Fruit fly (Drosophila melanogaster) whole organism, wandering third instar larva: Measurements from ENCODE around the gene CG13012.
A peak's percentile ranks its signal among the peaks of the same experiment; 100 is the strongest.

Experiments
- CG32264 ChIP-seq: fragments of 200-800 bp; sonication (Bioruptor generic); optimal IDR thresholded peaks from 2 replicates; lab custom pipeline; 2016; ENCODE audit warnings: missing biosample characterization, missing genetic modification characterization
- CG9705 ChIP-seq: fragments of 200-800 bp; sonication (Bioruptor generic); optimal IDR thresholded peaks from 2 replicates; lab custom pipeline; 2018; ENCODE audit warnings: missing biosample characterization, mild to moderate bottlenecking, missing genetic modification characterization
- CrebA ChIP-seq: fragments of 200-800 bp; sonication (Bioruptor generic); optimal IDR thresholded peaks from 2 replicates; lab custom pipeline; 2016; ENCODE audit warnings: missing biosample characterization, mild to moderate bottlenecking, missing genetic modification characterization, borderline replicate concordance
- Dif ChIP-seq: fragments of 200-275, 200-300 bp; sonication (Bioruptor generic); optimal IDR thresholded peaks from 2 replicates; lab custom pipeline; 2018; ENCODE audit warnings: missing biosample characterization, missing genetic modification characterization; ENCODE audit not compliant: partially characterized antibody
- GATAd ChIP-seq: sonication (Bioruptor generic); optimal IDR thresholded peaks from 2 replicates; lab custom pipeline; 2016; ENCODE audit warnings: missing biosample characterization, missing genetic modification characterization
- HLH106 ChIP-seq: fragments of 200-800 bp; optimal IDR thresholded peaks from 3 replicates; lab custom pipeline; 2019; ENCODE audit warnings: missing biosample characterization, mild to moderate bottlenecking, missing genetic modification characterization, moderate library complexity
- Hnf4 ChIP-seq: fragments of 200-800 bp; sonication (Bioruptor generic); optimal IDR thresholded peaks from 2 replicates; lab custom pipeline; 2016; ENCODE audit warnings: missing biosample characterization, mild to moderate bottlenecking, missing genetic modification characterization
- Hr78 ChIP-seq: fragments of >200 bp; optimal IDR thresholded peaks from 2 replicates; lab custom pipeline; 2017; ENCODE audit warnings: missing biosample characterization, missing genetic modification characterization
- Hr83 ChIP-seq: fragments of 200-300 bp; sonication (Bioruptor generic); optimal IDR thresholded peaks from 2 replicates; lab custom pipeline; 2016; ENCODE audit warnings: missing biosample characterization, mild to moderate bottlenecking, missing genetic modification characterization, moderate library complexity; ENCODE audit not compliant: poor library complexity, severe bottlenecking
- Jra ChIP-seq: sonication (Bioruptor generic); optimal IDR thresholded peaks from 2 replicates; lab custom pipeline; 2016; ENCODE audit warnings: missing biosample characterization, missing genetic modification characterization
- Myc ChIP-seq: fragments of >200 bp; optimal IDR thresholded peaks from 2 replicates; lab custom pipeline; 2017
- N ChIP-seq: fragments of >200 bp; optimal IDR thresholded peaks from 2 replicates; lab custom pipeline; 2018; ENCODE audit warnings: missing biosample characterization, missing external identifiers, missing genetic modification characterization
- OdsH ChIP-seq: fragments of 200-800 bp; sonication (Bioruptor generic); optimal IDR thresholded peaks from 2 replicates; lab custom pipeline; 2016; ENCODE audit warnings: missing biosample characterization, mild to moderate bottlenecking, missing genetic modification characterization
- Rel ChIP-seq, 2 experiments: fragments of 200-800 bp; sonication (Bioruptor generic) in 1 of 2; optimal IDR thresholded peaks; 2 replicates in 1 of 2; 3 replicates in 1 of 2; lab custom pipeline; 2016 to 2019; ENCODE audit warnings: mild to moderate bottlenecking in 2 of 2, missing biosample characterization in 2 of 2, missing genetic modification characterization in 2 of 2, moderate library complexity in 1 of 2
- Sp1 ChIP-seq: fragments of 200-800 bp; sonication (Bioruptor generic); optimal IDR thresholded peaks from 3 replicates; lab custom pipeline; 2019; ENCODE audit warnings: missing biosample characterization, mild to moderate bottlenecking, missing genetic modification characterization, moderate library complexity
- br ChIP-seq: fragments of 200-800 bp; sonication (Bioruptor generic); optimal IDR thresholded peaks from 2 replicates; lab custom pipeline; 2016; ENCODE audit warnings: missing biosample characterization, missing genetic modification characterization
- brk ChIP-seq: fragments of 200-800 bp; sonication (Bioruptor generic); optimal IDR thresholded peaks from 2 replicates; lab custom pipeline; 2016; ENCODE audit warnings: missing biosample characterization, mild to moderate bottlenecking, missing genetic modification characterization
- dmrt93B ChIP-seq: fragments of 200-800 bp; sonication (Bioruptor generic); optimal IDR thresholded peaks from 2 replicates; lab custom pipeline; 2018; ENCODE audit warnings: missing biosample characterization, mild to moderate bottlenecking, missing genetic modification characterization
- ey ChIP-seq: fragments of 200-800 bp; sonication (Bioruptor generic); optimal IDR thresholded peaks from 2 replicates; lab custom pipeline; 2016; ENCODE audit warnings: missing biosample characterization, missing genetic modification characterization
- fru ChIP-seq: fragments of 200-800 bp; sonication (Bioruptor generic); optimal IDR thresholded peaks from 3 replicates; lab custom pipeline; 2016; ENCODE audit warnings: missing biosample characterization, mild to moderate bottlenecking, missing genetic modification characterization
- h ChIP-seq: fragments of 200-800 bp; sonication (Bioruptor generic); optimal IDR thresholded peaks from 3 replicates; lab custom pipeline; 2016; ENCODE audit warnings: missing biosample characterization, mild to moderate bottlenecking, missing genetic modification characterization
- lola ChIP-seq: fragments of >200 bp; optimal IDR thresholded peaks from 2 replicates; lab custom pipeline; 2017; ENCODE audit warnings: missing biosample characterization, missing genetic modification characterization
- pan ChIP-seq: fragments of >200 bp; optimal IDR thresholded peaks from 2 replicates; lab custom pipeline; 2017
- rgr ChIP-seq: fragments of 200-800 bp; sonication (Bioruptor generic); optimal IDR thresholded peaks from 3 replicates; lab custom pipeline; 2016; ENCODE audit warnings: missing biosample characterization, mild to moderate bottlenecking, missing genetic modification characterization
- sage ChIP-seq: fragments of 200-800 bp; sonication (Bioruptor generic); optimal IDR thresholded peaks from 2 replicates; lab custom pipeline; 2016; ENCODE audit warnings: missing biosample characterization, mild to moderate bottlenecking, missing genetic modification characterization
- sv ChIP-seq: fragments of 200-800 bp; sonication (Bioruptor generic); optimal IDR thresholded peaks from 3 replicates; lab custom pipeline; 2016; ENCODE audit warnings: missing biosample characterization, missing genetic modification characterization
- tai ChIP-seq: sonication (Bioruptor generic); optimal IDR thresholded peaks from 2 replicates; lab custom pipeline; 2016; ENCODE audit warnings: missing biosample characterization, missing genetic modification characterization
- woc ChIP-seq: sonication (Bioruptor generic); optimal IDR thresholded peaks from 2 replicates; lab custom pipeline; 2016; ENCODE audit warnings: missing biosample characterization, mild to moderate bottlenecking, missing genetic modification characterization

The CG13012 gene

dm6 chrX:16677163-16677562 lies 610 bp upstream of the CG13012 start:
- TF ChIP-seq Sp1 (GFP tag; lab: Kevin White, UChicago), result peak; percentile 20
- peak; percentile 22 for TF ChIP-seq HLH106 (tag; lab: Kevin White, UChicago)
- no peak for TF ChIP-seq Hnf4

dm6 chrX:16674538-16674937 lies 2.0 kb downstream of the CG13012 start:
- TF ChIP-seq OdsH (GFP tag; lab: Kevin White, UChicago) (no peak), fru (GFP tag; lab: Kevin White, UChicago) (no peak), CG32264 (GFP tag; lab: Kevin White, UChicago) (no peak), br (no peak), Jra (GFP tag; lab: Kevin White, UChicago) (no peak), brk (no peak), Hr83 (no peak), GATAd (GFP tag; lab: Kevin White, UChicago) (no peak), HLH106 (tag; lab: Kevin White, UChicago) (no peak), lola (GFP tag; lab: Kevin White, UChicago) (no peak), Rel (GFP tag; optimal IDR thresholded peaks at IDR 0.05; lab: Kevin White, UChicago) (no peak), Rel (tag; optimal IDR thresholded peaks at IDR 0.05; lab: Kevin White, UChicago) (no peak), ey (GFP tag; lab: Kevin White, UChicago) (no peak), h (GFP tag; lab: Kevin White, UChicago) (no peak), tai (GFP tag; lab: Kevin White, UChicago) (no peak), dmrt93B (no peak), CrebA (no peak)

DNA sequence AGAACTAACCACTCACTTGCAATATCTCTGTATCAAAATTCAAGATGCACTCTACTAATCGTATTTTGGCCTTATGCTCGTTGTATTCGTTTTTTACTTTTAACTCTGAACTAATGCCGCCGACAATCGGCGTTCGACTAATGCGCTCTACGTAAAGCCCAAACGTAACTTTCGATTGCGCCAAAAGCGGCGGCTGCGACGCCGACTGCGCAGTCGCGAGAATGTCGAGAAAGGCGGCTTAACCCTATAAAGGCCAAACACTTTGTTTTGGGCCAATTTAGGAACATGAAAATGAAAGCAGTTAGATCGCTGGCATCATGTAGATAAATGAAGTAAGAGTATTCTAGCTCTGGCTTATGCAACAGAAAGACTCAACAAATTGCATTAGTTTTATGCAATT lies 3.6 kb downstream of the CG13012 start:
- TF ChIP-seq ey (GFP tag; lab: Kevin White, UChicago), result no peak
- no peak for TF ChIP-seq Hnf4
- TF ChIP-seq fru (GFP tag; lab: Kevin White, UChicago), result no peak
- no peak for TF ChIP-seq sv (GFP tag; lab: Kevin White, UChicago)
- no peak for TF ChIP-seq Hr78 (GFP tag; lab: Kevin White, UChicago)
- TF ChIP-seq woc, result no peak
- TF ChIP-seq Dif (GFP tag; lab: Kevin White, UChicago), result no peak
- TF ChIP-seq Rel (GFP tag; optimal IDR thresholded peaks at IDR 0.05; lab: Kevin White, UChicago), result no peak
- TF ChIP-seq Rel (tag; optimal IDR thresholded peaks at IDR 0.05; lab: Kevin White, UChicago), result no peak

DNA sequence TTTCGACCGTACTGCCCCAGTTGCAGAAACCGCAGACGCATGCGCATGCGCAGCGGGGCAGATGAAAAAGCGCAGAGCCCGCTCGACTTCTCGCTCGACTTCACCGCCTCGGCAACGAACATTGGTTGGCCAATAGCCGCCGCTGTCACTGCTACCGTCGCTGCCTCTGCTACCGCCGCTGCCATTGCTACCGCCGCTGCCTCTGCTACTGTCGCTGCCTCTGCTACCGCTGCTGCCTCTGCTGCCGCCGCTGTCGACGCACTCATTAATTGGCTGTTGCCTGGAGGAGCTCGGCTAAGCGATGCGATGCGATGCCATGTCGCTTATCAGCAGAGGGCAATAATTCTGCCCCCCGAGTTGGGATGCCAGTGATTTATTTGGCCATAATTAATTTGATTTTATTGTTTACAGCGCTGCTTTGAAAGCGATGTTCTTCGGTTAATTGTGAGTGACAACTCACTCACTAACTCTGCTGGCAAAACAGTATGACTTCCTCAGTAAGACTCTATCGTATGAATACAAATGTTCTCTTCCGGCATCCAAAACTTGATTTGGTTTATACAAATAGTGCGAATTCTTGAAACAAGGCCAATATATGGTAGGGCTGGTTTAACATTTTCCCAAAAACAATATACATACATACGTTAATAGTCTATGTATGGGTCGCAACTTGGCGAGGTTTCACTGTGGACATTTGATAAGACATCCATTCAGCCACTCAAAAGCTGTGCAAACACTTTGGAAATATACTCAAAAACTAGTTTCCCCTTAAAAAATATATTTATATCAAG lies 5.7 kb downstream of the CG13012 start:
- TF ChIP-seq HLH106 (tag; lab: Kevin White, UChicago) (peak; percentile 9), Jra (GFP tag; lab: Kevin White, UChicago) (no peak), rgr (GFP tag; lab: Kevin White, UChicago) (peak; percentile 30), fru (GFP tag; lab: Kevin White, UChicago) (peak; percentile 14), CG32264 (GFP tag; lab: Kevin White, UChicago) (no peak), OdsH (GFP tag; lab: Kevin White, UChicago) (peak; percentile 32)

- TF ChIP-seq N (GFP tag; lab: Kevin White, UChicago) (no peak), HLH106 (tag; lab: Kevin White, UChicago) (no peak), ey (GFP tag; lab: Kevin White, UChicago) (no peak), brk (no peak), pan (lab: Kevin White, UChicago) (no peak), rgr (GFP tag; lab: Kevin White, UChicago) (no peak), sage (no peak), GATAd (GFP tag; lab: Kevin White, UChicago) (no peak), Myc (lab: Kevin White, UChicago) (no peak), CG9705 (GFP tag; lab: Kevin White, UChicago) (no peak), sv (GFP tag; lab: Kevin White, UChicago) (no peak), Hnf4 (no peak)
Observed at dm6 chrX:16670262-16670661, 6.3 kb downstream of the CG13012 start.

DNA sequence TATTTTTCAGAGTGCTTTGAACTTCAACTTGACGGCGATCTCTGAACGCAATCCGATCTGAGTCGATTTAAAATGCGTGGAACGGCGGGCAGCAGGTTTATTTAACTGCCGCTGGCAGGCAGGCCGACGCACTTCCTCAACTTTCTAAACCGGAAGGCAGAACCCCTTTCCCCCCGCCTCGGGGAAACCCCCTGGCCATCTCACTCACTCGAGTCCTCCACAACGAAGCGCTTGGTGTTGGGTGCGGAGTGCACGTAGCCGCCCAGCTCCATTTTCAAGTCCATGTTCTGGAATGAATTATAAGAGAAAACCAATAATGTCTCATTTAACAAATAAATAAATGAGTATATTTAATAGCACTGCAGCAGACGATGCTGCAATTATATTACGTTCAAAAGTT lies 6.7 kb downstream of the CG13012 start:
- no peak for TF ChIP-seq Rel (GFP tag; optimal IDR thresholded peaks at IDR 0.05; lab: Kevin White, UChicago)
- peak; percentile 72 for TF ChIP-seq Rel (tag; optimal IDR thresholded peaks at IDR 0.05; lab: Kevin White, UChicago)
- no peak for TF ChIP-seq OdsH (GFP tag; lab: Kevin White, UChicago)
